Worm (Caenorhabditis elegans) whole organism, young adult: ENCODE measurements around the gene frpr-9.

Source experiments
- B0336.3 ChIP-seq: fragments of 200-800 bp; sonication (Bioruptor generic); IDR thresholded peaks from 2 replicates; pipeline ENCODE4 v1.3.6; 2022; ENCODE audit warnings: missing genetic modification characterization, missing compliant biosample characterization
- C17E4.6 ChIP-seq: fragments of 200-800 bp; sonication (Bioruptor generic); IDR thresholded peaks from 2 replicates; pipeline ENCODE4 v1.3.6; 2022; ENCODE audit warnings: missing genetic modification reagents, missing genetic modification characterization, missing compliant biosample characterization
- F33H1.4 ChIP-seq: fragments of 200-800 bp; sonication (Bioruptor generic); IDR thresholded peaks from 2 replicates; pipeline ENCODE4 v1.3.6; 2022; ENCODE audit warnings: missing genetic modification reagents, missing genetic modification characterization, missing compliant biosample characterization
- F57C9.4 ChIP-seq: sonication (generic microtip); optimal IDR thresholded peaks from 2 replicates; lab custom pipeline; 2017; ENCODE audit warnings: mild to moderate bottlenecking, missing genetic modification characterization, missing compliant biosample characterization
- K11D2.4 ChIP-seq: fragments of 200-800 bp; sonication (Bioruptor generic); IDR thresholded peaks from 2 replicates; pipeline ENCODE4 v1.3.6; 2022; ENCODE audit warnings: missing genetic modification reagents, missing genetic modification characterization, missing compliant biosample characterization
- K12H6.12 ChIP-seq: fragments of 200-800 bp; sonication (Bioruptor generic); optimal IDR thresholded peaks from 2 replicates; lab custom pipeline; 2018; ENCODE audit warnings: mild to moderate bottlenecking, missing genetic modification characterization, missing compliant biosample characterization
- T07F8.4 ChIP-seq: sonication (generic microtip); optimal IDR thresholded peaks from 2 replicates; lab custom pipeline; 2016; ENCODE audit warnings: mild to moderate bottlenecking, missing genetic modification characterization, moderate library complexity, missing compliant biosample characterization
- T26A5.8 ChIP-seq: sonication (generic microtip); optimal IDR thresholded peaks from 2 replicates; lab custom pipeline; 2016; ENCODE audit warnings: missing genetic modification characterization, missing compliant biosample characterization
- Y53G8AR.9 ChIP-seq: fragments of 200-800 bp; sonication (Bioruptor generic); conservative IDR thresholded peaks from 2 replicates; pipeline ENCODE4 v1.3.6; 2022; ENCODE audit warnings: missing genetic modification reagents, missing genetic modification characterization, missing compliant biosample characterization
- Y79H2A.3 ChIP-seq: fragments of 200-800 bp; sonication (Bioruptor generic); conservative IDR thresholded peaks from 2 replicates; pipeline ENCODE4 v1.3.6; 2022; ENCODE audit warnings: missing genetic modification reagents, missing genetic modification characterization, missing compliant biosample characterization
- ZK185.1 ChIP-seq: sonication (generic microtip); optimal IDR thresholded peaks from 2 replicates; lab custom pipeline; 2016; ENCODE audit warnings: mild to moderate bottlenecking, missing genetic modification characterization, missing compliant biosample characterization; ENCODE audit not compliant: poor library complexity, severe bottlenecking
- akir-1 ChIP-seq: fragments of 200-800 bp; sonication (Bioruptor generic); optimal IDR thresholded peaks from 2 replicates; lab custom pipeline; 2018; ENCODE audit warnings: mild to moderate bottlenecking, missing genetic modification characterization, moderate library complexity, missing compliant biosample characterization
- atf-7 ChIP-seq: sonication (generic microtip); optimal IDR thresholded peaks from 2 replicates; lab custom pipeline; 2017; ENCODE audit warnings: mild to moderate bottlenecking, missing genetic modification characterization, missing compliant biosample characterization
- attf-3 ChIP-seq: fragments of 200-800 bp; sonication (Bioruptor generic); conservative IDR thresholded peaks from 2 replicates; pipeline ENCODE4 v1.3.6; 2022; ENCODE audit warnings: missing genetic modification reagents, missing genetic modification characterization, missing compliant biosample characterization
- attf-6 ChIP-seq: fragments of 200-800 bp; sonication (Bioruptor generic); IDR thresholded peaks from 2 replicates; pipeline ENCODE4 v1.3.6; 2022; ENCODE audit warnings: missing genetic modification reagents, missing genetic modification characterization, missing compliant biosample characterization
- bed-1 ChIP-seq: fragments of 200-800 bp; sonication (Bioruptor generic); IDR thresholded peaks from 2 replicates; pipeline ENCODE4 v1.3.6; 2022; ENCODE audit warnings: missing genetic modification reagents, missing genetic modification characterization, missing compliant biosample characterization
- bed-2 ChIP-seq: fragments of 200-800 bp; sonication (Bioruptor generic); IDR thresholded peaks from 2 replicates; pipeline ENCODE4 v1.3.6; 2022; ENCODE audit warnings: missing genetic modification reagents, missing genetic modification characterization, missing compliant biosample characterization
- cebp-1 ChIP-seq, 2 experiments: fragments of 200-800 bp in 1 of 2; sonication (Bioruptor generic) in 1 of 2; sonication (generic microtip) in 1 of 2; IDR thresholded peaks in 1 of 2; optimal IDR thresholded peaks in 1 of 2; 2 replicates each; pipeline versions ENCODE4 v1.3.6 to Lab custom; 2017 to 2022; ENCODE audit warnings: missing compliant biosample characterization in 2 of 2, missing genetic modification characterization in 2 of 2, mild to moderate bottlenecking in 1 of 2, missing genetic modification reagents in 1 of 2, moderate library complexity in 1 of 2
- ceh-27 ChIP-seq: fragments of 200-800 bp; sonication (Bioruptor generic); optimal IDR thresholded peaks from 2 replicates; lab custom pipeline; 2018; ENCODE audit warnings: mild to moderate bottlenecking, missing genetic modification characterization, moderate library complexity, missing compliant biosample characterization
- efl-1 ChIP-seq: fragments of 150-350 bp; optimal IDR thresholded peaks from 2 replicates; lab custom pipeline; 2014; ENCODE audit warnings: missing biosample characterization, missing genetic modification reagents, missing genetic modification characterization
- egl-44 ChIP-seq: fragments of 200-800 bp; sonication (Bioruptor generic); IDR thresholded peaks from 2 replicates; pipeline ENCODE4 v1.3.6; 2022; ENCODE audit warnings: missing genetic modification reagents, missing genetic modification characterization, missing compliant biosample characterization
- fkh-3 ChIP-seq: sonication (generic microtip); optimal IDR thresholded peaks from 2 replicates; lab custom pipeline; 2016; ENCODE audit warnings: mild to moderate bottlenecking, missing genetic modification characterization, missing compliant biosample characterization
- hlh-26 ChIP-seq: fragments of 200-800 bp; sonication (Bioruptor generic); conservative IDR thresholded peaks from 2 replicates; pipeline ENCODE4 v1.3.6; 2022; ENCODE audit warnings: missing genetic modification reagents, missing genetic modification characterization, missing compliant biosample characterization
- hmg-1.2 ChIP-seq: fragments of 200-800 bp; sonication (Bioruptor generic); IDR thresholded peaks from 2 replicates; pipeline ENCODE4 v1.3.6; 2022; ENCODE audit warnings: missing genetic modification reagents, missing genetic modification characterization, missing compliant biosample characterization
- hrde-1 ChIP-seq: sonication (generic microtip); optimal IDR thresholded peaks from 2 replicates; lab custom pipeline; 2016; ENCODE audit warnings: missing genetic modification characterization, mild to moderate bottlenecking, missing compliant biosample characterization, moderate library complexity, missing genotype, missing genetic modification reagents, borderline replicate concordance
- lag-1 ChIP-seq: fragments of 200-800 bp; sonication (Bioruptor generic); IDR thresholded peaks from 2 replicates; pipeline ENCODE4 v1.3.6; 2022; ENCODE audit warnings: missing genetic modification reagents, missing genetic modification characterization, missing compliant biosample characterization
- let-526 ChIP-seq: fragments of 200-800 bp; sonication (Bioruptor generic); IDR thresholded peaks from 2 replicates; pipeline ENCODE4 v1.3.6; 2022; ENCODE audit warnings: missing genetic modification reagents, missing genetic modification characterization, missing compliant biosample characterization
- lin-35 ChIP-seq, 3 experiments: fragments of 150-350 bp in 2 of 3; sonication (generic microtip) in 1 of 3; optimal IDR thresholded peaks; 2 replicates each; lab custom pipeline; 2014 to 2018; ENCODE audit warnings: missing biosample characterization in 3 of 3, missing genetic modification characterization in 3 of 3, missing genetic modification reagents in 3 of 3
- lin-54 ChIP-seq: fragments of 200-800 bp; sonication (Bioruptor generic); optimal IDR thresholded peaks from 2 replicates; lab custom pipeline; 2018; ENCODE audit warnings: mild to moderate bottlenecking, missing genetic modification characterization, missing compliant biosample characterization
- madf-3 ChIP-seq: fragments of 200-800 bp; sonication (Bioruptor generic); IDR thresholded peaks from 2 replicates; pipeline ENCODE4 v1.3.6; 2022; ENCODE audit warnings: missing genetic modification reagents, missing genetic modification characterization, missing compliant biosample characterization
- madf-6 ChIP-seq: fragments of 200-800 bp; sonication (Bioruptor generic); IDR thresholded peaks from 2 replicates; pipeline ENCODE4 v1.3.6; 2022; ENCODE audit warnings: missing genetic modification reagents, missing genetic modification characterization, missing compliant biosample characterization
- mes-4 ChIP-seq: sonication (generic microtip); optimal IDR thresholded peaks from 2 replicates; lab custom pipeline; 2016; ENCODE audit warnings: missing genotype, missing genetic modification characterization, missing compliant biosample characterization
- mxl-1 ChIP-seq: sonication (generic microtip); optimal IDR thresholded peaks from 2 replicates; lab custom pipeline; 2016; ENCODE audit warnings: missing genetic modification characterization, missing compliant biosample characterization
- nfya-1 ChIP-seq: sonication (generic microtip); optimal IDR thresholded peaks from 2 replicates; lab custom pipeline; 2017; ENCODE audit warnings: antibody characterized with exemption, missing compliant biosample characterization, missing genetic modification characterization, borderline replicate concordance; ENCODE audit not compliant: insufficient read depth
- nhr-120 ChIP-seq: fragments of 200-800 bp; sonication (Bioruptor generic); IDR thresholded peaks from 2 replicates; pipeline ENCODE4 v1.3.6; 2022; ENCODE audit warnings: missing genetic modification characterization, missing compliant biosample characterization
- pha-4 ChIP-seq: fragments of 150-350 bp; sonication (generic microtip); optimal IDR thresholded peaks from 2 replicates; lab custom pipeline; 2014; ENCODE audit warnings: missing biosample characterization, missing genetic modification reagents, missing genetic modification characterization
- rcor-1 ChIP-seq: fragments of 200-800 bp; sonication (Bioruptor generic); IDR thresholded peaks from 2 replicates; pipeline ENCODE4 v1.3.6; 2022; ENCODE audit warnings: missing genetic modification reagents, missing genetic modification characterization, missing compliant biosample characterization
- rec-8 ChIP-seq, 2 experiments: sonication (generic microtip); optimal IDR thresholded peaks; 2 replicates each; lab custom pipeline; 2016; ENCODE audit warnings: mild to moderate bottlenecking in 2 of 2, missing genetic modification characterization in 2 of 2, missing genetic modification reagents in 2 of 2, missing genotype in 2 of 2, missing biosample characterization in 1 of 2, missing compliant biosample characterization in 1 of 2, moderate library complexity in 1 of 2
- repo-1 ChIP-seq: sonication (generic microtip); optimal IDR thresholded peaks from 2 replicates; lab custom pipeline; 2017; ENCODE audit warnings: mild to moderate bottlenecking, missing genetic modification characterization, missing compliant biosample characterization
- sdz-38 ChIP-seq: sonication (generic microtip); optimal IDR thresholded peaks from 2 replicates; lab custom pipeline; 2016; ENCODE audit warnings: missing genotype, missing genetic modification characterization, missing compliant biosample characterization
- sptf-2 ChIP-seq: fragments of 200-800 bp; sonication (Bioruptor generic); optimal IDR thresholded peaks from 2 replicates; lab custom pipeline; 2018; ENCODE audit warnings: mild to moderate bottlenecking, missing genetic modification characterization, missing compliant biosample characterization
- unc-130 ChIP-seq: sonication (generic microtip); optimal IDR thresholded peaks from 2 replicates; lab custom pipeline; 2016; ENCODE audit warnings: missing genetic modification reagents, missing genetic modification characterization, missing compliant biosample characterization
- xnd-1 ChIP-seq: sonication (generic microtip); optimal IDR thresholded peaks from 2 replicates; lab custom pipeline; 2016; ENCODE audit warnings: missing genotype, missing genetic modification reagents, missing genetic modification characterization, missing compliant biosample characterization
- zfh-2 ChIP-seq: fragments of 200-800 bp; sonication (Bioruptor generic); conservative IDR thresholded peaks from 2 replicates; pipeline ENCODE4 v1.3.6; 2022; ENCODE audit warnings: missing genetic modification reagents, missing genetic modification characterization, missing compliant biosample characterization
- zim-3 ChIP-seq: sonication (generic microtip); optimal IDR thresholded peaks from 2 replicates; lab custom pipeline; 2017; ENCODE audit warnings: mild to moderate bottlenecking, missing genetic modification characterization, moderate library complexity, missing compliant biosample characterization
- ztf-22 ChIP-seq: fragments of 200-800 bp; sonication (Bioruptor generic); optimal IDR thresholded peaks from 2 replicates; lab custom pipeline; 2018; ENCODE audit warnings: mild to moderate bottlenecking, missing genetic modification characterization, moderate library complexity, missing compliant biosample characterization
- ztf-25 ChIP-seq: fragments of 200-800 bp; sonication (Bioruptor generic); IDR thresholded peaks from 2 replicates; pipeline ENCODE4 v1.3.6; 2022; ENCODE audit warnings: missing genetic modification reagents, missing genetic modification characterization, missing compliant biosample characterization

The frpr-9 gene

DNA sequence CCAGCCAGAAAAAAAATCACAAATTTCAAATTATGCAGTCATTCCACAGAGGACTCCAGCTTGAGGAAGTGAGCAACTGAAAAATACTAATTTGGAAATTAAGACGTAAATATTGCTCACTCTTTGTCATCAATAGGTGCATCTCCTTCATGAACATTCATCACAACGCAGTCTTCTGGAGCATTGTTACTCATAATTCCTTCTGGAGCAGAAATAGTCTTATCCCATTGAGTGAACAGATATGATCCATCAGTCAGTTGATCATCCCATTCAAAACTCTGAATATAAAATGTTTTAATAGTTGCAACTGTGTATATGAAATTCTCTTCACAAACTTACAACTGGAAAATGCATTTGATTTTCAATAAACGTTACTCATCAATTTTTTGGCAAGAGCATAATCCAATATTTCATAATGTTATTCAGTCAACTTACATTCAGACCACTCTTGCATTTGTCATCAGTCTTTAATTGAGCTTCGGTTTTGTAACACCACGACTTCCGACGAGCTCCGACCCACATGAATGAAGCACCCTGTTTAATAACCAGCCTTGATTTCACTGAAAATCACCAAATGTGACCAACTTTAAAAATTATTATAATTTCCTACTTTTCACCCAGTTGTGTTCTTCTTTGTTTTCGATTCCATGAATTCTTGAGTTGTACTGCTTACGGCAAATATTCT is 38.3 kb upstream of the frpr-9 start (continued):
- TF ChIP-seq Y79H2A.3 (GFP tag; lab: Robert Waterston, UW) = no peak
- TF ChIP-seq cebp-1 (GFP tag; IDR thresholded peaks at IDR 0.05; lab: Robert Waterston, UW) = no peak
- peak; percentile 78 for TF ChIP-seq cebp-1 (tag; optimal IDR thresholded peaks at IDR 0.05; lab: Kevin White, UChicago)
- TF ChIP-seq F57C9.4 (tag; lab: Kevin White, UChicago) = no peak
- no peak for TF ChIP-seq ztf-25 (GFP tag; lab: Robert Waterston, UW)
- peak; percentile 74 for TF ChIP-seq Y53G8AR.9 (GFP tag; lab: Robert Waterston, UW)
- TF ChIP-seq nfya-1 = no peak
- TF ChIP-seq lin-35 (GFP tag; optimal IDR thresholded peaks at IDR 0.05; lab: Kevin White, UChicago) = peak in 1 of 3 experiments; percentile 65
- TF ChIP-seq ceh-27 = no peak
- TF ChIP-seq mes-4 (tag; lab: Kevin White, UChicago) = no peak
- no peak for TF ChIP-seq pha-4 (tag; lab: Kevin White, UChicago)
- TF ChIP-seq madf-3 (GFP tag; lab: Robert Waterston, UW) = peak; percentile 56; the same call in 1 of the 2 replicates
- no peak for TF ChIP-seq F33H1.4 (GFP tag; lab: Robert Waterston, UW)
- no peak for TF ChIP-seq hlh-26 (GFP tag; lab: Robert Waterston, UW)
- no peak for TF ChIP-seq rcor-1 (GFP tag; lab: Robert Waterston, UW)
- no peak for TF ChIP-seq K12H6.12
- TF ChIP-seq hmg-1.2 (GFP tag; lab: Robert Waterston, UW) = no peak
- TF ChIP-seq bed-2 (GFP tag; lab: Robert Waterston, UW) = no peak
- TF ChIP-seq attf-3 (GFP tag; lab: Robert Waterston, UW) = no peak
- TF ChIP-seq efl-1 (GFP tag; lab: Kevin White, UChicago) = no peak
- peak; percentile 91 for TF ChIP-seq repo-1
- peak; percentile 28; the same call in 1 of the 2 replicates for TF ChIP-seq madf-6 (GFP tag; lab: Robert Waterston, UW)
- TF ChIP-seq ztf-22 (GFP tag; lab: Kevin White, UChicago) = no peak
- TF ChIP-seq unc-130 = no peak
- TF ChIP-seq lag-1 (GFP tag; lab: Robert Waterston, UW) = no peak
- no peak for TF ChIP-seq rec-8 (tag; optimal IDR thresholded peaks at IDR 0.05; lab: Kevin White, UChicago)
- TF ChIP-seq xnd-1 = no peak
- TF ChIP-seq atf-7 (tag; lab: Kevin White, UChicago) = no peak
- TF ChIP-seq mxl-1 = no peak
- TF ChIP-seq sptf-2 (GFP tag; lab: Kevin White, UChicago) = no peak
- no peak for TF ChIP-seq hrde-1 (tag; lab: Kevin White, UChicago)
- TF ChIP-seq K11D2.4 (GFP tag; lab: Robert Waterston, UW) = peak; percentile 47
- no peak for TF ChIP-seq fkh-3 (tag; lab: Kevin White, UChicago)
- no peak for TF ChIP-seq zim-3 (tag; lab: Kevin White, UChicago)
- TF ChIP-seq B0336.3 = peak; percentile 82
- no peak for TF ChIP-seq zfh-2 (GFP tag; lab: Robert Waterston, UW)
- no peak for TF ChIP-seq nhr-120 (GFP tag; lab: Robert Waterston, UW)
- TF ChIP-seq C17E4.6 (GFP tag; lab: Robert Waterston, UW) = no peak
- no peak for TF ChIP-seq sdz-38 (tag; lab: Kevin White, UChicago)
- TF ChIP-seq akir-1 = no peak
- 0 out of 2 replicates have a peak, but pooled peaks have one; percentile 19 for TF ChIP-seq let-526 (GFP tag; lab: Robert Waterston, UW)
- TF ChIP-seq lin-54 (GFP tag; lab: Kevin White, UChicago) = no peak
- TF ChIP-seq ZK185.1 (tag; lab: Kevin White, UChicago) = no peak
- no peak for TF ChIP-seq egl-44 (GFP tag; lab: Robert Waterston, UW)
- TF ChIP-seq attf-6 (GFP tag; lab: Robert Waterston, UW) = no peak
- TF ChIP-seq bed-1 (GFP tag; lab: Robert Waterston, UW) = 0 out of 2 replicates have a peak, but pooled peaks have one; percentile 18
- TF ChIP-seq T26A5.8 (tag; lab: Kevin White, UChicago) = no peak
- TF ChIP-seq T07F8.4 (tag; lab: Kevin White, UChicago) = no peak
